Worm (Caenorhabditis elegans): Measurements from ENCODE around the gene glb-4.

glb-4 gene

ce11 chrII:11153080-11153479 lies 42.1 kb upstream of the glb-4 start:
- TF ChIP-seq elt-1 (tag; optimal IDR thresholded peaks at IDR 0.05; ENCODE audit: borderline replicate concordance, insufficient read depth) (no peak), ceh-39 (tag; optimal IDR thresholded peaks at IDR 0.05) (no peak), unc-62 (GFP tag; optimal IDR thresholded peaks at IDR 0.05) (no peak), sptf-1 (tag; optimal IDR thresholded peaks at IDR 0.05) (no peak), M03D4.4 (tag; optimal IDR thresholded peaks at IDR 0.05) (no peak), ceh-43 (GFP tag; optimal IDR thresholded peaks at IDR 0.05) (no peak), cnd-1 (tag; optimal IDR thresholded peaks at IDR 0.05) (no peak), unc-120 (tag; optimal IDR thresholded peaks at IDR 0.05; ENCODE audit: poor library complexity, severe bottlenecking) (no peak), nhr-28 (tag; optimal IDR thresholded peaks at IDR 0.05) (no peak), ceh-83 (GFP tag; optimal IDR thresholded peaks at IDR 0.05) (no peak), mab-5 (tag; optimal IDR thresholded peaks at IDR 0.05) (no peak), ztf-11 (tag; optimal IDR thresholded peaks at IDR 0.05) (no peak)

- no peak for TF ChIP-seq ztf-11 (tag; optimal IDR thresholded peaks at IDR 0.05)
- no peak for TF ChIP-seq lin-32 (GFP tag; optimal IDR thresholded peaks at IDR 0.05)
- TF ChIP-seq flh-1 (GFP tag; optimal IDR thresholded peaks at IDR 0.05): no peak
- no peak for TF ChIP-seq unc-62 (GFP tag; optimal IDR thresholded peaks at IDR 0.05)
- TF ChIP-seq nhr-2 (tag; optimal IDR thresholded peaks at IDR 0.05): no peak
- no peak for TF ChIP-seq bed-3 (GFP tag; optimal IDR thresholded peaks at IDR 0.05)
- no peak for TF ChIP-seq ceh-43 (GFP tag; optimal IDR thresholded peaks at IDR 0.05)
- TF ChIP-seq zip-8 (tag; optimal IDR thresholded peaks at IDR 0.05): no peak
These were observed 41.5 kb upstream of the glb-4 start, which contains the start of gene pqm-1 for ce11 chrII:11152495-11152894. Gene pqm-1 (minus strand): TSS chrII:11152595.

ce11 chrII:11150976-11151375 lies 40.0 kb upstream of the glb-4 start:
- TF ChIP-seq blmp-1 (tag; optimal IDR thresholded peaks at IDR 0.05): no peak
- TF ChIP-seq sem-2 (GFP tag; optimal IDR thresholded peaks at IDR 0.05): no peak
- no peak for TF ChIP-seq mab-5 (tag; optimal IDR thresholded peaks at IDR 0.05)

- no peak for TF ChIP-seq ceh-39 (tag; optimal IDR thresholded peaks at IDR 0.05)
- no peak for TF ChIP-seq blmp-1 (tag; optimal IDR thresholded peaks at IDR 0.05)
- TF ChIP-seq elt-1 (tag; optimal IDR thresholded peaks at IDR 0.05; ENCODE audit: borderline replicate concordance, insufficient read depth): no peak
- TF ChIP-seq cnd-1 (tag; optimal IDR thresholded peaks at IDR 0.05): no peak
- no peak for TF ChIP-seq unc-62 (GFP tag; optimal IDR thresholded peaks at IDR 0.05)
- TF ChIP-seq mab-5 (tag; optimal IDR thresholded peaks at IDR 0.05): no peak
- no peak for TF ChIP-seq nhr-2 (tag; optimal IDR thresholded peaks at IDR 0.05)
- no peak for TF ChIP-seq mep-1 (tag; optimal IDR thresholded peaks at IDR 0.05)
- no peak for TF ChIP-seq nhr-12 (tag; optimal IDR thresholded peaks at IDR 0.05)
- no peak for TF ChIP-seq drap-1 (GFP tag; optimal IDR thresholded peaks at IDR 0.05)
- TF ChIP-seq sem-2 (GFP tag; optimal IDR thresholded peaks at IDR 0.05): no peak
- TF ChIP-seq lin-13 (tag; optimal IDR thresholded peaks at IDR 0.05): no peak
- no peak for TF ChIP-seq unc-39 (tag; optimal IDR thresholded peaks at IDR 0.05)
- TF ChIP-seq lsy-2 (tag; optimal IDR thresholded peaks at IDR 0.05): no peak
- TF ChIP-seq tbx-8 (GFP tag; optimal IDR thresholded peaks at IDR 0.05): no peak
- no peak for TF ChIP-seq zip-8 (tag; optimal IDR thresholded peaks at IDR 0.05)
- TF ChIP-seq ztf-11 (tag; optimal IDR thresholded peaks at IDR 0.05): no peak
- no peak for TF ChIP-seq elt-3 (tag; optimal IDR thresholded peaks at IDR 0.05)
- TF ChIP-seq nhr-237 (tag; optimal IDR thresholded peaks at IDR 0.05): no peak
- no peak for TF ChIP-seq unc-120 (tag; optimal IDR thresholded peaks at IDR 0.05; ENCODE audit: poor library complexity, severe bottlenecking)
These were observed 39.1 kb upstream of the glb-4 start for ce11 chrII:11149866-11150685.

ce11 chrII:11142571-11142970 lies 31.6 kb upstream of the glb-4 start, which contains the start of gene arrd-6:
Gene arrd-6 (plus strand): TSS chrII:11142739.
- TF ChIP-seq ham-2 (GFP tag; optimal IDR thresholded peaks at IDR 0.05) (no peak), blmp-1 (tag; optimal IDR thresholded peaks at IDR 0.05) (no peak), nhr-76 (tag; optimal IDR thresholded peaks at IDR 0.05) (no peak), cnd-1 (tag; optimal IDR thresholded peaks at IDR 0.05) (no peak), elt-1 (tag; optimal IDR thresholded peaks at IDR 0.05; ENCODE audit: borderline replicate concordance, insufficient read depth) (no peak), snpc-4 (tag; optimal IDR thresholded peaks at IDR 0.05) (no peak), ztf-11 (tag; optimal IDR thresholded peaks at IDR 0.05) (no peak), ceh-83 (GFP tag; optimal IDR thresholded peaks at IDR 0.05) (no peak), sptf-1 (tag; optimal IDR thresholded peaks at IDR 0.05) (no peak), bed-3 (GFP tag; optimal IDR thresholded peaks at IDR 0.05) (no peak), sem-2 (GFP tag; optimal IDR thresholded peaks at IDR 0.05) (no peak), tbx-8 (GFP tag; optimal IDR thresholded peaks at IDR 0.05) (no peak), hlh-1 (tag; optimal IDR thresholded peaks at IDR 0.05) (no peak), drap-1 (GFP tag; optimal IDR thresholded peaks at IDR 0.05) (no peak)

All from whole organism, mixed stage, embryonic.